Fruit fly (Drosophila melanogaster) whole organism: ENCODE measurements around the gene CG7728.

Source experiments
- CG8478 ChIP-seq: fragments of >200 bp; optimal IDR thresholded peaks from 2 replicates; lab custom pipeline; 2018; ENCODE audit warnings: inconsistent platforms
- EcR ChIP-seq, 2 experiments: fragments of >200 bp; optimal IDR thresholded peaks; 2 replicates each; lab custom pipeline; 2017; ENCODE audit warnings: missing biosample characterization in 2 of 2, missing genetic modification characterization in 2 of 2, missing genetic modification reagents in 2 of 2
- pan ChIP-seq: fragments of >200 bp; optimal IDR thresholded peaks from 2 replicates; lab custom pipeline; 2017

DNA sequence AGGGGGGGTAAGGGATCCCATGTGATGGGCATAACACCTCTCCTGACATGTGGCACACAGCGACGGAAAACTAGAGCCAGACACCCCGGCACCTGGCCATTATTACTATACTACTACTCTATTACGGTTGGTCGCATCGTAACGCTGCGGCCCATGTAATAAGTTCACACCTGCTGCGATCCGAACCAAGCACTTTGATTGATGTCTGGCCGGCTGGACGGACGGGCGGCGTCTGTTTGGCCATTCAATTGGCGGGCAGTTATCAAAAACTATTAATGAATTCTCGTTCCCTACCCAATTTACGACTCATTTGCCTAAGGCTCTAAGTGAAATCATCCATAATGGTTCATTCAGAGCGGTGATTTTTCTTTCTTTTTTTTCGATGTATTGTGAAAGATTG is 8.8 kb upstream of the CG7728 start:
- no peak for TF ChIP-seq EcR (GFP tag; optimal IDR thresholded peaks at IDR 0.05; lab: Kevin White, UChicago)
- TF ChIP-seq pan (lab: Kevin White, UChicago), result no peak
- TF ChIP-seq CG8478 (lab: Kevin White, UChicago), result no peak
